Fruit fly (Drosophila melanogaster): ENCODE data around the gene Exo84.

Gene Exo84

dm6 chr3R:26005978-26006934, 45.8 kb downstream of the Exo84 start (continued):
- TF ChIP-seq CG5180 (GFP tag; optimal IDR thresholded peaks at IDR 0.05): peak; percentile 81
- TF ChIP-seq CG1832 (GFP tag; optimal IDR thresholded peaks at IDR 0.05): peak; percentile 89
- TF ChIP-seq cwo (GFP tag; optimal IDR thresholded peaks at IDR 0.05): peak; percentile 76
- TF ChIP-seq Drgx (GFP tag; IDR thresholded peaks at IDR 0.05): peak; percentile 58
- TF ChIP-seq Poxn (GFP tag; IDR thresholded peaks at IDR 0.05): no peak
- TF ChIP-seq D19A (tag; optimal IDR thresholded peaks at IDR 0.05): peak; percentile 19
- peak in 1 of 2 experiments; percentile 35 for TF ChIP-seq chif (GFP tag; optimal IDR thresholded peaks at IDR 0.05)
- 0 out of 2 replicates have a peak, but pooled peaks have one; percentile 14 for TF ChIP-seq CG6689 (GFP tag; IDR thresholded peaks at IDR 0.05)
- TF ChIP-seq gcm (GFP tag; optimal IDR thresholded peaks at IDR 0.05): peak; percentile 80
- TF ChIP-seq CG17829 (tag; optimal IDR thresholded peaks at IDR 0.05): peak; percentile 57
- peak; percentile 93 for TF ChIP-seq cg (GFP tag; optimal IDR thresholded peaks at IDR 0.05)
- no peak for TF ChIP-seq Camta (GFP tag; optimal IDR thresholded peaks at IDR 0.05)
- no peak for TF ChIP-seq CG11085 (GFP tag; IDR thresholded peaks at IDR 0.05)
- TF ChIP-seq CG18599 (GFP tag; optimal IDR thresholded peaks at IDR 0.05): peak; percentile 17
- peak; percentile 8 for TF ChIP-seq CG3407 (GFP tag; optimal IDR thresholded peaks at IDR 0.05)
- TF ChIP-seq CG33557 (GFP tag; optimal IDR thresholded peaks at IDR 0.05): peak; percentile 22
- TF ChIP-seq ap (GFP tag; IDR thresholded peaks at IDR 0.05): 0 out of 2 replicates have a peak, but pooled peaks have one; percentile 13
- peak; percentile 7 for TF ChIP-seq her (GFP tag; optimal IDR thresholded peaks at IDR 0.05)
- peak; percentile 78 for TF ChIP-seq gsb-n (tag; optimal IDR thresholded peaks at IDR 0.05)
- peak; percentile 43 for TF ChIP-seq MTF-1 (GFP tag; optimal IDR thresholded peaks at IDR 0.05; ENCODE audit: borderline replicate concordance)
- peak; percentile 55; the same call in 1 of the 2 replicates for TF ChIP-seq bowl (GFP tag; IDR thresholded peaks at IDR 0.05)
- TF ChIP-seq pita (GFP tag; optimal IDR thresholded peaks at IDR 0.05): no peak
- peak; percentile 4 for TF ChIP-seq zf30C (GFP tag; optimal IDR thresholded peaks at IDR 0.05)
- TF ChIP-seq Dek (tag; optimal IDR thresholded peaks at IDR 0.05): no peak
- TF ChIP-seq pho (GFP tag; optimal IDR thresholded peaks at IDR 0.05): no peak
- TF ChIP-seq CG13123 (GFP tag; optimal IDR thresholded peaks at IDR 0.05): peak; percentile 25
- TF ChIP-seq sens (GFP tag): peak; percentile 89
- TF ChIP-seq CG17359 (tag; optimal IDR thresholded peaks at IDR 0.05): peak; percentile 17
- TF ChIP-seq NfI (GFP tag; optimal IDR thresholded peaks at IDR 0.05): no peak
- TF ChIP-seq lab (GFP tag; optimal IDR thresholded peaks at IDR 0.05): peak; percentile 43
- TF ChIP-seq Awh (GFP tag; IDR thresholded peaks at IDR 0.05): peak; percentile 13; the same call in 1 of the 2 replicates
- TF ChIP-seq Stat92E (GFP tag; optimal IDR thresholded peaks at IDR 0.05): peak in 1 of 3 experiments; percentile 55
- TF ChIP-seq CG13287 (GFP tag; IDR thresholded peaks at IDR 0.05; ENCODE audit: partially characterized antibody): peak; percentile 21; the same call in 1 of the 2 replicates
- peak; percentile 43 for TF ChIP-seq bbx (GFP tag; IDR thresholded peaks at IDR 0.05; ENCODE audit: partially characterized antibody)
- TF ChIP-seq CTCF (GFP tag; optimal IDR thresholded peaks at IDR 0.05): no peak
- peak; percentile 32 for TF ChIP-seq Max (GFP tag; optimal IDR thresholded peaks at IDR 0.05)
- TF ChIP-seq bigmax (GFP tag; optimal IDR thresholded peaks at IDR 0.05): peak; percentile 14
- TF ChIP-seq Vsx1 (GFP tag; optimal IDR thresholded peaks at IDR 0.05): peak; percentile 25
- TF ChIP-seq ttk (GFP tag; IDR thresholded peaks at IDR 0.05): 0 out of 2 replicates have a peak, but pooled peaks have one; percentile 12
- no peak for TF ChIP-seq maf-S (GFP tag; optimal IDR thresholded peaks at IDR 0.05)
- no peak for TF ChIP-seq Asciz (GFP tag; optimal IDR thresholded peaks at IDR 0.05)
- peak; percentile 66; the same call in 2 of the 3 replicates for TF ChIP-seq CG6791 (GFP tag; IDR thresholded peaks at IDR 0.05; ENCODE audit: partially characterized antibody)
- TF ChIP-seq CG14710 (tag; optimal IDR thresholded peaks at IDR 0.05): peak; percentile 11
- TF ChIP-seq Kr (GFP tag; optimal IDR thresholded peaks at IDR 0.05): peak; percentile 85
- no peak for TF ChIP-seq Taf1 (GFP tag; IDR thresholded peaks at IDR 0.05)
- peak; percentile 39 for TF ChIP-seq grn (GFP tag; optimal IDR thresholded peaks at IDR 0.05)
- TF ChIP-seq amos (GFP tag; IDR thresholded peaks at IDR 0.05; ENCODE audit: partially characterized antibody): peak; percentile 42; the same call in 1 of the 2 replicates

Measured in whole organism, embryonic.